Fruit fly (Drosophila melanogaster): ENCODE measurements around the gene CG12065.

Gene CG12065

dm6 chrX:8601165-8601564 lies 27.1 kb downstream of the CG12065 start (continued):
- TF ChIP-seq CG11247 (GFP tag; IDR thresholded peaks at IDR 0.05): 0 out of 2 replicates have a peak, but pooled peaks have one; percentile 28
- TF ChIP-seq phol (tag; optimal IDR thresholded peaks at IDR 0.05): peak; percentile 44
- no peak for TF ChIP-seq sr (GFP tag; IDR thresholded peaks at IDR 0.05)
- TF ChIP-seq CG2202 (tag; optimal IDR thresholded peaks at IDR 0.05): no peak
- no peak for TF ChIP-seq CG9932 (GFP tag; IDR thresholded peaks at IDR 0.05)
- TF ChIP-seq sob (GFP tag; IDR thresholded peaks at IDR 0.05): 0 out of 2 replicates have a peak, but pooled peaks have one; percentile 22
- no peak for TF ChIP-seq bowl (GFP tag; IDR thresholded peaks at IDR 0.05)
- TF ChIP-seq CG5953 (GFP tag; IDR thresholded peaks at IDR 0.05): no peak
- peak; percentile 29 for TF ChIP-seq Chrac-16 (GFP tag; optimal IDR thresholded peaks at IDR 0.05)
- TF ChIP-seq E2f2 (GFP tag; IDR thresholded peaks at IDR 0.05): peak; percentile 15; the same call in 1 of the 2 replicates
- peak; percentile 64 for TF ChIP-seq CG17328 (GFP tag; IDR thresholded peaks at IDR 0.05)
- TF ChIP-seq Eip74EF (GFP tag; optimal IDR thresholded peaks at IDR 0.05): no peak
- TF ChIP-seq Lpt (GFP tag; optimal IDR thresholded peaks at IDR 0.05): no peak
- peak; percentile 24 for TF ChIP-seq CG8924 (tag; optimal IDR thresholded peaks at IDR 0.05)
- TF ChIP-seq CG5180 (GFP tag; optimal IDR thresholded peaks at IDR 0.05): no peak
- TF ChIP-seq CG12299 (tag; optimal IDR thresholded peaks at IDR 0.05): no peak
- TF ChIP-seq unpg (GFP tag; optimal IDR thresholded peaks at IDR 0.05): no peak
- TF ChIP-seq Vsx1 (GFP tag; optimal IDR thresholded peaks at IDR 0.05): no peak
- no peak for TF ChIP-seq MESR4 (GFP tag; optimal IDR thresholded peaks at IDR 0.05)
- TF ChIP-seq trem (tag; optimal IDR thresholded peaks at IDR 0.05): peak; percentile 21
- TF ChIP-seq CG14014 (GFP tag; IDR thresholded peaks at IDR 0.05): peak; percentile 44; the same call in 1 of the 2 replicates
- peak in 1 of 3 experiments; percentile 23 for TF ChIP-seq lola (GFP tag; optimal IDR thresholded peaks at IDR 0.05)
- TF ChIP-seq CG8944 (GFP tag; optimal IDR thresholded peaks at IDR 0.05): peak; percentile 11
- TF ChIP-seq sens (GFP tag): peak; percentile 68
- TF ChIP-seq lbe (GFP tag; optimal IDR thresholded peaks at IDR 0.05): peak; percentile 11
- TF ChIP-seq Optix (GFP tag; IDR thresholded peaks at IDR 0.05): peak; percentile 32; the same call in 1 of the 3 replicates
- TF ChIP-seq CG6689 (GFP tag; IDR thresholded peaks at IDR 0.05): peak; percentile 20; the same call in 1 of the 2 replicates
- TF ChIP-seq CG17612 (GFP tag; IDR thresholded peaks at IDR 0.05): no peak
- peak; percentile 2 for TF ChIP-seq CG13424 (tag; optimal IDR thresholded peaks at IDR 0.05)
- TF ChIP-seq H2.0 (GFP tag; IDR thresholded peaks at IDR 0.05): peak; percentile 49; the same call in 1 of the 2 replicates
- TF ChIP-seq Rx (GFP tag; IDR thresholded peaks at IDR 0.05): peak; percentile 36; the same call in 1 of the 2 replicates
- peak; percentile 14; the same call in 1 of the 2 replicates for TF ChIP-seq CG8765 (GFP tag; IDR thresholded peaks at IDR 0.05)
- no peak for TF ChIP-seq Dek (tag; optimal IDR thresholded peaks at IDR 0.05)
- peak; percentile 39; the same call in 1 of the 2 replicates for TF ChIP-seq sisA (GFP tag; IDR thresholded peaks at IDR 0.05)
- TF ChIP-seq CG14441 (GFP tag; IDR thresholded peaks at IDR 0.05): 0 out of 2 replicates have a peak, but pooled peaks have one; percentile 33
- TF ChIP-seq Atf-2 (GFP tag; optimal IDR thresholded peaks at IDR 0.05): peak; percentile 6
- TF ChIP-seq Bteb2 (GFP tag; optimal IDR thresholded peaks at IDR 0.05): no peak
- peak; percentile 39 for TF ChIP-seq Antp (GFP tag; optimal IDR thresholded peaks at IDR 0.05)
- TF ChIP-seq nau (GFP tag; optimal IDR thresholded peaks at IDR 0.05): no peak
- TF ChIP-seq CG12155 (GFP tag; optimal IDR thresholded peaks at IDR 0.05): peak; percentile 24
- TF ChIP-seq CG42726 (GFP tag; IDR thresholded peaks at IDR 0.05; ENCODE audit: partially characterized antibody): no peak
- TF ChIP-seq CG11456 (GFP tag; IDR thresholded peaks at IDR 0.05): peak; percentile 65; the same call in 2 of the 3 replicates
- 0 out of 3 replicates have a peak, but pooled peaks have one; percentile 34 for TF ChIP-seq CG34422 (GFP tag; IDR thresholded peaks at IDR 0.05)
- no peak for TF ChIP-seq ERR (GFP tag; optimal IDR thresholded peaks at IDR 0.05)
- TF ChIP-seq rib (GFP tag; IDR thresholded peaks at IDR 0.05): no peak
- no peak for TF ChIP-seq zen2 (GFP tag; IDR thresholded peaks at IDR 0.05; ENCODE audit: partially characterized antibody)
- TF ChIP-seq p53 (GFP tag; optimal IDR thresholded peaks at IDR 0.05): no peak
- peak; percentile 37 for TF ChIP-seq Rfx (GFP tag; IDR thresholded peaks at IDR 0.05)
- TF ChIP-seq pan (optimal IDR thresholded peaks at IDR 0.05): no peak
- peak in 1 of 2 experiments; percentile 52 for TF ChIP-seq pan (GFP tag; optimal IDR thresholded peaks at IDR 0.05 in 1 of 2, IDR thresholded peaks at IDR 0.05 in 1 of 2)
- TF ChIP-seq HLH54F (GFP tag; optimal IDR thresholded peaks at IDR 0.05): peak; percentile 4

Measured in whole organism, embryonic.